Worm (Caenorhabditis elegans) whole organism, mixed stage, embryonic: ENCODE data around the gene C23G10.2.

Experiments used
- M03D4.4 ChIP-seq: sonication (generic microtip); optimal IDR thresholded peaks from 2 replicates; lab custom pipeline; 2017; ENCODE audit warnings: mild to moderate bottlenecking, missing genetic modification characterization, missing compliant biosample characterization
- blmp-1 ChIP-seq: fragments of 150-350 bp; optimal IDR thresholded peaks from 2 replicates; lab custom pipeline; 2014; ENCODE audit warnings: missing biosample characterization, missing genetic modification characterization
- drap-1 ChIP-seq: fragments of 200-800 bp; sonication (Bioruptor generic); optimal IDR thresholded peaks from 3 replicates; lab custom pipeline; 2018; ENCODE audit warnings: mild to moderate bottlenecking, missing genetic modification characterization, missing compliant biosample characterization
- elt-3 ChIP-seq: fragments of 150-350 bp; optimal IDR thresholded peaks from 2 replicates; lab custom pipeline; 2014; ENCODE audit warnings: missing biosample characterization, missing genetic modification characterization
- lin-13 ChIP-seq: fragments of 150-350 bp; optimal IDR thresholded peaks from 2 replicates; lab custom pipeline; 2014; ENCODE audit warnings: missing biosample characterization, missing genetic modification characterization
- lin-32 ChIP-seq: fragments of 200-800 bp; sonication (Bioruptor generic); optimal IDR thresholded peaks from 2 replicates; lab custom pipeline; 2018; ENCODE audit warnings: mild to moderate bottlenecking, missing genetic modification characterization, missing compliant biosample characterization
- lsy-2 ChIP-seq: fragments of 150-350 bp; optimal IDR thresholded peaks from 2 replicates; lab custom pipeline; 2014; ENCODE audit warnings: missing biosample characterization, missing genetic modification characterization
- mab-5 ChIP-seq: fragments of 150-350 bp; optimal IDR thresholded peaks from 2 replicates; lab custom pipeline; 2014; ENCODE audit warnings: missing biosample characterization, missing genetic modification characterization
- mep-1 ChIP-seq: fragments of 150-350 bp; optimal IDR thresholded peaks from 2 replicates; lab custom pipeline; 2017; ENCODE audit warnings: missing biosample characterization, missing genetic modification reagents, missing genetic modification characterization, inconsistent platforms
- pha-4 ChIP-seq: fragments of 150-350 bp; optimal IDR thresholded peaks from 2 replicates; lab custom pipeline; 2018; ENCODE audit warnings: missing biosample characterization, missing genetic modification reagents, missing genetic modification characterization
- sptf-1 ChIP-seq: sonication (generic microtip); optimal IDR thresholded peaks from 2 replicates; lab custom pipeline; 2017; ENCODE audit warnings: mild to moderate bottlenecking, missing genetic modification characterization, moderate library complexity, missing compliant biosample characterization
- unc-62 ChIP-seq: fragments of 150-350 bp; optimal IDR thresholded peaks from 2 replicates; lab custom pipeline; 2014; ENCODE audit warnings: missing biosample characterization, missing genetic modification reagents, missing genetic modification characterization
- ztf-11 ChIP-seq: fragments of 150-350 bp; optimal IDR thresholded peaks from 2 replicates; lab custom pipeline; 2014; ENCODE audit warnings: missing biosample characterization, missing genetic modification characterization

DNA sequence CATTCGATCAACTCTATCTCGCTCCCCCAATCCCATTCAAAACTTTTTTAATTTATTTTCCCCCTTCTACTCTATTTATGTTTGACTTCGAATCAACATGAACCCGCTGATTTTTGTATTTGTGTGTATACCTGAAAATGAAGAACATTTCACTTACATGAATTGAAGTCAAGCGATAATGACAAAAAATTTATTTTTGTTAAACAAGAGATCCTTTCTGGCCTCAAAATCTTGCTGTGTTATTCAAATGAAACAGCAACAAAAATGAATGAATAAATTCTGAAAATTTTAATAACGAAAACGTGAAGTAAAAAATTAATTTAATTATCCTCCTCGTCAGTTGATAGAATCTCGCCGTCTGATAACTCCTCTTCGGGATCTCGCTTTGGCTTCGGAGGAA is 5.4 kb upstream of the C23G10.2 start:
- no peak for TF ChIP-seq M03D4.4 (tag; lab: Kevin White, UChicago)
- no peak for TF ChIP-seq lsy-2
- no peak for TF ChIP-seq blmp-1 (tag; lab: Kevin White, UChicago)
- no peak for TF ChIP-seq unc-62 (GFP tag; lab: Kevin White, UChicago)
- TF ChIP-seq sptf-1, result no peak
- no peak for TF ChIP-seq elt-3 (tag; lab: Kevin White, UChicago)
- no peak for TF ChIP-seq pha-4
- no peak for TF ChIP-seq drap-1 (GFP tag; lab: Kevin White, UChicago)
- TF ChIP-seq lin-13 (tag; lab: Kevin White, UChicago), result no peak
- TF ChIP-seq mab-5 (tag; lab: Kevin White, UChicago), result no peak
- TF ChIP-seq ztf-11 (tag; lab: Kevin White, UChicago), result no peak
- TF ChIP-seq mep-1 (tag; lab: Kevin White, UChicago), result no peak
- TF ChIP-seq lin-32 (GFP tag; lab: Kevin White, UChicago), result no peak
